Worm (Caenorhabditis elegans) whole organism, mixed stage, embryonic: ENCODE data around the gene F22B5.10.

Experiments
- bed-3 ChIP-seq: fragments of 200-800 bp; sonication (Bioruptor generic); optimal IDR thresholded peaks from 3 replicates; lab custom pipeline; 2018; ENCODE audit warnings: mild to moderate bottlenecking, missing genetic modification characterization, moderate library complexity, missing compliant biosample characterization
- blmp-1 ChIP-seq: fragments of 150-350 bp; optimal IDR thresholded peaks from 2 replicates; lab custom pipeline; 2014; ENCODE audit warnings: missing biosample characterization, missing genetic modification characterization
- ceh-39 ChIP-seq: fragments of 150-350 bp; optimal IDR thresholded peaks from 2 replicates; lab custom pipeline; 2014; ENCODE audit warnings: missing biosample characterization, missing genetic modification characterization
- ceh-43 ChIP-seq: fragments of 200-800 bp; sonication (Bioruptor generic); optimal IDR thresholded peaks from 2 replicates; lab custom pipeline; 2018; ENCODE audit warnings: mild to moderate bottlenecking, missing genetic modification characterization, moderate library complexity, missing compliant biosample characterization
- ceh-83 ChIP-seq: fragments of 200-800 bp; sonication (Bioruptor generic); optimal IDR thresholded peaks from 2 replicates; lab custom pipeline; 2018; ENCODE audit warnings: mild to moderate bottlenecking, missing genetic modification characterization, missing compliant biosample characterization
- ces-1 ChIP-seq: fragments of 150-350 bp; optimal IDR thresholded peaks from 2 replicates; lab custom pipeline; 2014; ENCODE audit warnings: missing biosample characterization, missing genetic modification reagents, missing genetic modification characterization
- cnd-1 ChIP-seq: fragments of 200-800 bp; sonication (Bioruptor generic); optimal IDR thresholded peaks from 2 replicates; lab custom pipeline; 2018; ENCODE audit warnings: mild to moderate bottlenecking, missing genetic modification characterization, missing compliant biosample characterization
- drap-1 ChIP-seq: fragments of 200-800 bp; sonication (Bioruptor generic); optimal IDR thresholded peaks from 3 replicates; lab custom pipeline; 2018; ENCODE audit warnings: mild to moderate bottlenecking, missing genetic modification characterization, missing compliant biosample characterization
- flh-1 ChIP-seq: fragments of 200-800 bp; sonication (Bioruptor generic); optimal IDR thresholded peaks from 2 replicates; lab custom pipeline; 2018; ENCODE audit warnings: mild to moderate bottlenecking, missing genetic modification characterization, moderate library complexity, missing compliant biosample characterization
- lin-32 ChIP-seq: fragments of 200-800 bp; sonication (Bioruptor generic); optimal IDR thresholded peaks from 2 replicates; lab custom pipeline; 2018; ENCODE audit warnings: mild to moderate bottlenecking, missing genetic modification characterization, missing compliant biosample characterization
- lsy-2 ChIP-seq: fragments of 150-350 bp; optimal IDR thresholded peaks from 2 replicates; lab custom pipeline; 2014; ENCODE audit warnings: missing biosample characterization, missing genetic modification characterization
- mab-5 ChIP-seq: fragments of 150-350 bp; optimal IDR thresholded peaks from 2 replicates; lab custom pipeline; 2014; ENCODE audit warnings: missing biosample characterization, missing genetic modification characterization
- mep-1 ChIP-seq: fragments of 150-350 bp; optimal IDR thresholded peaks from 2 replicates; lab custom pipeline; 2017; ENCODE audit warnings: missing biosample characterization, missing genetic modification reagents, missing genetic modification characterization, inconsistent platforms
- nhr-12 ChIP-seq: fragments of 150-350 bp; optimal IDR thresholded peaks from 2 replicates; lab custom pipeline; 2014; ENCODE audit warnings: missing biosample characterization, missing genetic modification characterization
- nhr-2 ChIP-seq: fragments of 150-350 bp; optimal IDR thresholded peaks from 2 replicates; lab custom pipeline; 2014; ENCODE audit warnings: missing biosample characterization, missing genetic modification characterization
- nhr-237 ChIP-seq: fragments of 150-350 bp; optimal IDR thresholded peaks from 2 replicates; lab custom pipeline; 2014; ENCODE audit warnings: missing biosample characterization, missing genetic modification characterization
- nhr-28 ChIP-seq: fragments of 150-350 bp; optimal IDR thresholded peaks from 2 replicates; lab custom pipeline; 2014; ENCODE audit warnings: missing biosample characterization, missing genetic modification characterization
- pha-4 ChIP-seq: fragments of 150-350 bp; optimal IDR thresholded peaks from 2 replicates; lab custom pipeline; 2018; ENCODE audit warnings: missing biosample characterization, missing genetic modification reagents, missing genetic modification characterization
- snpc-4 ChIP-seq: fragments of 150-350 bp; optimal IDR thresholded peaks from 2 replicates; lab custom pipeline; 2014; ENCODE audit warnings: missing biosample characterization, missing genetic modification characterization
- sptf-1 ChIP-seq: sonication (generic microtip); optimal IDR thresholded peaks from 2 replicates; lab custom pipeline; 2017; ENCODE audit warnings: mild to moderate bottlenecking, missing genetic modification characterization, moderate library complexity, missing compliant biosample characterization
- unc-39 ChIP-seq: fragments of 150-350 bp; optimal IDR thresholded peaks from 2 replicates; lab custom pipeline; 2014; ENCODE audit warnings: missing biosample characterization, missing genetic modification characterization
- unc-62 ChIP-seq: fragments of 150-350 bp; optimal IDR thresholded peaks from 2 replicates; lab custom pipeline; 2014; ENCODE audit warnings: missing biosample characterization, missing genetic modification reagents, missing genetic modification characterization
- ztf-11 ChIP-seq: fragments of 150-350 bp; optimal IDR thresholded peaks from 2 replicates; lab custom pipeline; 2014; ENCODE audit warnings: missing biosample characterization, missing genetic modification characterization

The F22B5.10 gene

ce11 chrII:8515521-8515920, 48.5 kb downstream of the F22B5.10 start:
- TF ChIP-seq mab-5 (tag; lab: Kevin White, UChicago) (no peak), nhr-2 (no peak), ztf-11 (tag; lab: Kevin White, UChicago) (no peak), nhr-28 (tag; lab: Kevin White, UChicago) (no peak), nhr-12 (tag; lab: Kevin White, UChicago) (no peak), unc-39 (tag; lab: Kevin White, UChicago) (no peak), ceh-43 (GFP tag; lab: Kevin White, UChicago) (no peak), lsy-2 (tag; lab: Kevin White, UChicago) (no peak), bed-3 (GFP tag; lab: Kevin White, UChicago) (no peak), ceh-39 (tag; lab: Kevin White, UChicago) (no peak), flh-1 (no peak), cnd-1 (tag; lab: Kevin White, UChicago) (no peak)

- TF ChIP-seq ceh-39 (tag; lab: Kevin White, UChicago) (peak; percentile 48), ces-1 (GFP tag; lab: Kevin White, UChicago) (no peak), lin-32 (no peak), ceh-83 (GFP tag; lab: Kevin White, UChicago) (no peak), blmp-1 (tag; lab: Kevin White, UChicago) (no peak), drap-1 (GFP tag; lab: Kevin White, UChicago) (peak; percentile 7), mep-1 (tag; lab: Kevin White, UChicago) (peak; percentile 47), nhr-2 (no peak), snpc-4 (tag; lab: Kevin White, UChicago) (no peak), unc-62 (GFP tag; lab: Kevin White, UChicago) (no peak), pha-4 (tag; lab: Kevin White, UChicago) (peak; percentile 78), sptf-1 (tag; lab: Kevin White, UChicago) (peak; percentile 71), bed-3 (GFP tag; lab: Kevin White, UChicago) (no peak), nhr-12 (tag; lab: Kevin White, UChicago) (no peak), lsy-2 (tag; lab: Kevin White, UChicago) (peak; percentile 91), nhr-237 (peak; percentile 32), ceh-43 (GFP tag; lab: Kevin White, UChicago) (no peak)
These were observed 49.8 kb downstream of the F22B5.10 start, which contains the start of gene rnh-2 for ce11 chrII:8516783-8517182. rnh-2 (plus strand) TSS chrII:8517150.
